Fruit fly (Drosophila melanogaster) whole organism, prepupa: Measurements from ENCODE around the gene CG10194.

Experiments used
- Blimp-1 ChIP-seq: fragments of 200-800 bp; sonication (Bioruptor generic); optimal IDR thresholded peaks from 3 replicates; lab custom pipeline; 2017; ENCODE audit warnings: missing biosample characterization, missing genetic modification characterization, mild to moderate bottlenecking, moderate library complexity, missing genetic modification reagents
- CG15336 ChIP-seq: fragments of 200-800 bp; sonication (Bioruptor generic); IDR thresholded peaks from 2 replicates; pipeline ENCODE4 v1.3.6; 2022; ENCODE audit warnings: missing biosample characterization, missing genetic modification characterization
- CG3032 ChIP-seq: fragments of 200-800 bp; optimal IDR thresholded peaks from 2 replicates; lab custom pipeline; 2019; ENCODE audit warnings: missing biosample characterization, mild to moderate bottlenecking, missing genetic modification characterization, moderate library complexity
- CG31627 ChIP-seq: fragments of 200-800 bp; sonication (Bioruptor generic); optimal IDR thresholded peaks from 3 replicates; lab custom pipeline; 2016; ENCODE audit warnings: missing biosample characterization, missing genetic modification characterization
- CG34406 ChIP-seq: fragments of 200-800 bp; sonication (Bioruptor generic); optimal IDR thresholded peaks from 3 replicates; lab custom pipeline; 2016; ENCODE audit warnings: missing biosample characterization, missing genetic modification characterization
- CG4318 ChIP-seq: fragments of 200-800 bp; sonication (Bioruptor generic); optimal IDR thresholded peaks from 3 replicates; lab custom pipeline; 2017; ENCODE audit warnings: missing biosample characterization, mild to moderate bottlenecking, missing genetic modification characterization
- CG6163 ChIP-seq: fragments of 200-800 bp; sonication (Bioruptor generic); IDR thresholded peaks from 3 replicates; pipeline ENCODE4 v1.3.6; 2022; ENCODE audit warnings: missing biosample characterization, missing genetic modification characterization
- CG6792 ChIP-seq: fragments of 200-800 bp; sonication (Bioruptor generic); optimal IDR thresholded peaks from 3 replicates; lab custom pipeline; 2016; ENCODE audit warnings: missing biosample characterization, missing genetic modification characterization
- CG7368 ChIP-seq: fragments of 200-800 bp; sonication (Bioruptor generic); optimal IDR thresholded peaks from 3 replicates; lab custom pipeline; 2016; ENCODE audit warnings: missing biosample characterization, missing genetic modification characterization
- CG8119 ChIP-seq: fragments of 200-800 bp; sonication (Bioruptor generic); IDR thresholded peaks from 3 replicates; pipeline ENCODE4 v1.3.6; 2022; ENCODE audit warnings: missing biosample characterization, missing genetic modification characterization
- CG8319 ChIP-seq: fragments of 200-800 bp; sonication (Bioruptor generic); optimal IDR thresholded peaks from 3 replicates; lab custom pipeline; 2016; ENCODE audit warnings: missing biosample characterization, missing genetic modification characterization
- CG8632 ChIP-seq: fragments of 200-800 bp; sonication (Bioruptor generic); optimal IDR thresholded peaks from 3 replicates; lab custom pipeline; 2016; ENCODE audit warnings: missing biosample characterization, missing genetic modification characterization
- Eip75B ChIP-seq: fragments of 200-800 bp; sonication (Bioruptor generic); optimal IDR thresholded peaks from 3 replicates; lab custom pipeline; 2016; ENCODE audit warnings: missing biosample characterization, missing genetic modification characterization
- Eip78C ChIP-seq: fragments of 200-800 bp; sonication (Bioruptor generic); peaks from one replicate; lab custom pipeline; 2016; ENCODE audit warnings: missing biosample characterization, missing genetic modification characterization
- Eip93F ChIP-seq: fragments of 200-800 bp; sonication (Bioruptor generic); optimal IDR thresholded peaks from 2 replicates; lab custom pipeline; 2016; ENCODE audit warnings: missing biosample characterization, mild to moderate bottlenecking, missing genetic modification characterization
- Gug ChIP-seq: fragments of 200-800 bp; sonication (Bioruptor generic); IDR thresholded peaks from 2 replicates; pipeline ENCODE4 v1.3.6; 2022; ENCODE audit warnings: missing biosample characterization, missing genetic modification characterization
- Hr39 ChIP-seq: fragments of 200-800 bp; sonication (Bioruptor generic); optimal IDR thresholded peaks from 2 replicates; lab custom pipeline; 2016; ENCODE audit warnings: missing biosample characterization, missing genetic modification characterization
- Lpt ChIP-seq: fragments of 200-800 bp; sonication (Bioruptor generic); optimal IDR thresholded peaks from 3 replicates; lab custom pipeline; 2016; ENCODE audit warnings: missing biosample characterization, missing genetic modification characterization
- Met ChIP-seq: fragments of 200-800 bp; sonication (Bioruptor generic); optimal IDR thresholded peaks from 3 replicates; lab custom pipeline; 2016; ENCODE audit warnings: missing biosample characterization, missing genetic modification characterization
- Smox ChIP-seq: fragments of 200-800 bp; sonication (Bioruptor generic); optimal IDR thresholded peaks from 3 replicates; lab custom pipeline; 2016; ENCODE audit warnings: missing biosample characterization, missing genetic modification characterization
- Sox102F ChIP-seq: fragments of 200-800 bp; sonication (Bioruptor generic); optimal IDR thresholded peaks from 2 replicates; lab custom pipeline; 2016; ENCODE audit warnings: missing biosample characterization, mild to moderate bottlenecking, missing genetic modification characterization
- Sox14 ChIP-seq: fragments of 200-800 bp; sonication (Bioruptor generic); optimal IDR thresholded peaks from 3 replicates; lab custom pipeline; 2016; ENCODE audit warnings: missing biosample characterization, missing genetic modification characterization
- Sox15 ChIP-seq: fragments of 200-800 bp; sonication (Bioruptor generic); optimal IDR thresholded peaks from 3 replicates; lab custom pipeline; 2016; ENCODE audit warnings: missing biosample characterization, missing genetic modification characterization
- achi ChIP-seq: fragments of 200-800 bp; sonication (Bioruptor generic); optimal IDR thresholded peaks from 3 replicates; lab custom pipeline; 2016; ENCODE audit warnings: missing biosample characterization, missing genetic modification characterization
- acj6 ChIP-seq: fragments of 200-800 bp; sonication (Bioruptor generic); optimal IDR thresholded peaks from 3 replicates; lab custom pipeline; 2016; ENCODE audit warnings: missing biosample characterization, missing genetic modification characterization
- cyc ChIP-seq: fragments of 200-800 bp; sonication (Bioruptor generic); optimal IDR thresholded peaks from 3 replicates; lab custom pipeline; 2016; ENCODE audit warnings: missing biosample characterization, missing genetic modification characterization
- dsx ChIP-seq: fragments of 200-800 bp; optimal IDR thresholded peaks from 3 replicates; lab custom pipeline; 2019; ENCODE audit warnings: missing biosample characterization, mild to moderate bottlenecking, missing genetic modification characterization, moderate library complexity; ENCODE audit not compliant: poor library complexity, severe bottlenecking
- eg ChIP-seq: fragments of 200-800 bp; sonication (Bioruptor generic); IDR thresholded peaks from 3 replicates; pipeline ENCODE4 v1.3.6; 2022; ENCODE audit warnings: missing biosample characterization, missing genetic modification characterization
- esn ChIP-seq: fragments of 200-800 bp; sonication (Bioruptor generic); optimal IDR thresholded peaks from 2 replicates; lab custom pipeline; 2016; ENCODE audit warnings: missing biosample characterization, mild to moderate bottlenecking, missing genetic modification characterization, moderate library complexity
- net ChIP-seq: fragments of 200-800 bp; sonication (Bioruptor generic); optimal IDR thresholded peaks from 3 replicates; lab custom pipeline; 2016; ENCODE audit warnings: missing biosample characterization, missing genetic modification characterization
- pdm3 ChIP-seq: fragments of 200-800 bp; sonication (Bioruptor generic); optimal IDR thresholded peaks from 3 replicates; lab custom pipeline; 2016; ENCODE audit warnings: missing biosample characterization, missing genetic modification characterization
- spab ChIP-seq: fragments of 200-800 bp; sonication (Bioruptor generic); optimal IDR thresholded peaks from 2 replicates; lab custom pipeline; 2017; ENCODE audit warnings: missing biosample characterization, mild to moderate bottlenecking, missing genetic modification characterization, missing genetic modification reagents
- svp ChIP-seq: fragments of 200-800 bp; sonication (Bioruptor generic); peaks from one replicate; lab custom pipeline; 2016; ENCODE audit warnings: missing biosample characterization, missing genetic modification characterization

Gene CG10194

DNA sequence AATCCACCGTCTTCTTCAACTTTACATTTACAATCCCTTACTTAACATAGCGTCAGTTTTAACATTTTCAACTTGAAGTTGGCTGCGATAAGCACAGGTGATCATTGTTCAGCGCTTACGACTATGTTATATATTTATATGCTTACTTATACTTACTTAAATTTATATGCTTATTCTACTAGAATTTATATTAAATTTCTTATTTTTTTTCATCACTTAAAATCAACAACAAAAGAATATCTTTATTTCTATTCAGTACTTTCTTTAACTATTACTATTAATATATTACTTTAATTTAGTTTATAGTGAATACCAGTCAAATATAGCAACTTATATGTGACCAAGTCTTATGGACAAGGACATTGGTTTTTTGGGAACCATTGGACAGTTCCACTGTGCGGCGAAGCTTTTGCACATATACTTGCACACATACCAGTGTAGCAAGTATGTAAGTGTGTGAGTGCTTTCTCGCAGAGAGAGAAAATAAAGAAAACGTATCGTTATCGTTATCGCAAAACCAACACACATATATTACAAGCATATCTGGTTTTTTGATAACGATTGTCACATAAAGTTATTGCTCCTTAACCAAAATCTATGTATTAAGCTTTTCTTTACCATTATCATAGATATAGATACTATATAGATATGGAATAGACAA is 27.4 kb upstream of the CG10194 start, which contains the start of gene Hasp (continued):
- TF ChIP-seq Eip75B (GFP tag; lab: Kevin White, UChicago) = no peak
- TF ChIP-seq CG4318 (GFP tag; lab: Kevin White, UChicago) = no peak
- peak; percentile 3 for TF ChIP-seq Smox (GFP tag; lab: Kevin White, UChicago)
- peak; percentile 17 for TF ChIP-seq pdm3 (GFP tag; lab: Kevin White, UChicago)
- TF ChIP-seq Sox102F (GFP tag; lab: Kevin White, UChicago) = peak; percentile 30
- TF ChIP-seq CG8632 = no peak
- TF ChIP-seq CG31627 (GFP tag; lab: Kevin White, UChicago) = peak; percentile 8
- peak; percentile 19 for TF ChIP-seq acj6 (GFP tag; lab: Kevin White, UChicago)
- TF ChIP-seq svp = peak; percentile 42

- TF ChIP-seq Blimp-1 (GFP tag; lab: Kevin White, UChicago) = no peak
- TF ChIP-seq CG7368 (GFP tag; lab: Kevin White, UChicago) = no peak
- TF ChIP-seq dsx (GFP tag; lab: Kevin White, UChicago) = no peak
- TF ChIP-seq Sox102F (GFP tag; lab: Kevin White, UChicago) = no peak
- TF ChIP-seq net (GFP tag; lab: Kevin White, UChicago) = no peak
- TF ChIP-seq Sox15 (GFP tag; lab: Kevin White, UChicago) = no peak
- no peak for TF ChIP-seq Smox (GFP tag; lab: Kevin White, UChicago)
- no peak for TF ChIP-seq spab (GFP tag; lab: Kevin White, UChicago)
These were observed 26.2 kb upstream of the CG10194 start for dm6 chr2L:19516062-19516461.

DNA sequence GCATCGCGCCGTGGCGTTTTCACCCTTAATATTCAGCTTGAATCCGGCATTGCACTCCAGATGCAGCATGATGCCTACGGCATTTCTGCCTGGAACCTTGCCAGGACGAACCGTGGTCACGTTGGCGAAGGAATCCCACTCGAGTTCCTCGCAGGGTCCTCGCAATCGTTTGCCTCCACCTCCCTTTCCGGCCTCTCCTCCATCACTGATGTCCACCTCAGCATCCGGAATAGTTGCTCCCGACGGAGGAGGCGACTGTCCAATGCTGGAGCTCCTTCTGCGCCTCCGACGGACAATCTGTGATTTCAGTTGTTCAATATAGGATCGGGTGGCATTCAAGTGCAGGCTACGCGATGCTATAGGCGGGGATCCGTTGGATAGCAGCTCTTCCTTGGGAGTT is 22.3 kb upstream of the CG10194 start:
- TF ChIP-seq Lpt (GFP tag; lab: Kevin White, UChicago) = no peak
- no peak for TF ChIP-seq CG31627 (GFP tag; lab: Kevin White, UChicago)
- TF ChIP-seq CG8119 (GFP tag; lab: Robert Waterston, UW) = no peak
- no peak for TF ChIP-seq CG6163
- TF ChIP-seq Gug = no peak

DNA sequence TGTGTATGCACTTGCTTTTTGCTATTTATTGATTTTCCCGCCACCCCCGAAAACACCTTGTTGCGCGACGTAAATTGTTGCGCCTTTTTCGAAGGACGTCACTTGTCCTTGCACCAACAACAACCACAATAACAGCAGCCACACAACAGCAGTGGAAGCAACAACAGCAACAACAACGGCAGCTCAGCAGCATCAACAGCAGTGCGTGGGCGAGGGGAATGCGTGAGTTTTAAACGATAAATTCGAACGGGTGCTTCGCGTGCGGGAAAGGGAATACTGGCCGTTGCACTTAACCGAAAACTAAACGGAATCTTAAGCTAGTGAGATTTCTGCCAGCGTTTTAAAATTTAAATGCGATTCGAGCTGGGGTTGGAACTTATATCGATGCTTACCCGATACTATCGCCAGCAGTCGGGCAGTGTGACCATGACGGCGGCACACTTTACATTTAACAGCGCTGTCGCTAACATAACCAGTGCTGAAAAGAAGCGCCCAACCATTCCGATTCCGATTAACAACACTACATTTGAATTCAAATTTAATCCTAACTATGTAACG is 18.5 kb upstream of the CG10194 start, which contains the start of gene cyst:
Gene cyst, minus strand, starts transcription at position 404 of the 558 bp plus-strand sequence.
- TF ChIP-seq cyc (GFP tag; lab: Kevin White, UChicago) = peak; percentile 47
- peak; percentile 43 for TF ChIP-seq esn
- TF ChIP-seq acj6 (GFP tag; lab: Kevin White, UChicago) = no peak
- TF ChIP-seq Met = no peak
- peak; percentile 36 for TF ChIP-seq Sox14 (GFP tag; lab: Kevin White, UChicago)
- TF ChIP-seq eg (GFP tag; lab: Robert Waterston, UW) = 0 out of 3 replicates have a peak, but pooled peaks have one; percentile 37
- TF ChIP-seq CG31627 (GFP tag; lab: Kevin White, UChicago) = peak; percentile 34
- TF ChIP-seq, all 60 proteins: peak for 5

- no peak for TF ChIP-seq Lpt (GFP tag; lab: Kevin White, UChicago)
- TF ChIP-seq spab (GFP tag; lab: Kevin White, UChicago) = no peak
- no peak for TF ChIP-seq CG34406 (GFP tag; lab: Kevin White, UChicago)
- no peak for TF ChIP-seq Sox102F (GFP tag; lab: Kevin White, UChicago)
- no peak for TF ChIP-seq CG8319 (GFP tag; lab: Kevin White, UChicago)
- no peak for TF ChIP-seq Eip78C
- TF ChIP-seq Hr39 = no peak
- TF ChIP-seq Eip93F (GFP tag; lab: Kevin White, UChicago) = no peak
These were observed 16.4 kb upstream of the CG10194 start for dm6 chr2L:19506323-19506722.

DNA sequence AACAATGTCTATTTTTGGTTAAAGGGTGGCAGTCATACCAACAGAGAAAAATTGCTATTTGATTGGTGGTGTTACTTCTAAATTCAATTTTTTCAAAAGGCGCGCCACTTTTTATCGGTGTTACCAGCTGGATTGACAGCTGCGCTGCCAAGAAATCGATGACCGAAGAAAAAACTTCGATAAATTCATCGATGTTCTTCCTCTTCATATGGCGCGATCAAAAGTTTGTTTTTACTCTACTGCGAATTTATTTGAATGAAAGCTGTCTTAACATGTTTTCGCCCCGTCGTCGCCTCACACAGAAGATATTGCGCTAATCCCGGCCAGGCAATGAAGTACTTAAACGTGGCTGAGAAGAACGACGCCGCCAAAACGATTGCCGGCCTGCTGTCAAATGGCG is 8.1 kb upstream of the CG10194 start, which contains the start of gene Top3alpha:
Gene Top3alpha, plus strand, starts transcription at position 186 of the 400 bp plus-strand sequence.
- TF ChIP-seq eg (GFP tag; lab: Robert Waterston, UW) (no peak), spab (GFP tag; lab: Kevin White, UChicago) (no peak), CG8319 (GFP tag; lab: Kevin White, UChicago) (no peak), Smox (GFP tag; lab: Kevin White, UChicago) (no peak), achi (GFP tag; lab: Kevin White, UChicago) (no peak), CG3032 (tag; lab: Kevin White, UChicago) (no peak), CG7368 (GFP tag; lab: Kevin White, UChicago) (no peak), CG34406 (GFP tag; lab: Kevin White, UChicago) (no peak), CG15336 (GFP tag; lab: Robert Waterston, UW) (no peak), CG6792 (no peak)
- TF ChIP-seq, all 60 proteins: peak for 0
